Fruit fly (Drosophila melanogaster) whole organism, embryonic: Measurements from ENCODE around the gene CG15530.
A peak's percentile ranks its signal among the peaks of the same experiment; 100 is the strongest.

Source experiments
- B-H2 ChIP-seq: fragments of 200-800 bp; sonication (Bioruptor generic); optimal IDR thresholded peaks from 2 replicates; lab custom pipeline; 2018; ENCODE audit warnings: missing biosample characterization, mild to moderate bottlenecking, missing genetic modification characterization
- CG10431 ChIP-seq: fragments of 200-800 bp; sonication (Bioruptor generic); optimal IDR thresholded peaks from 3 replicates; lab custom pipeline; 2018; ENCODE audit warnings: missing biosample characterization, mild to moderate bottlenecking, missing genetic modification characterization
- CG11504 ChIP-seq: fragments of 200-800 bp; sonication (Bioruptor generic); optimal IDR thresholded peaks from 3 replicates; lab custom pipeline; 2019; ENCODE audit warnings: missing biosample characterization, mild to moderate bottlenecking, missing genetic modification characterization, moderate library complexity
- CG12391 ChIP-seq: fragments of 200-800 bp; sonication (Bioruptor generic); optimal IDR thresholded peaks from 3 replicates; lab custom pipeline; 2018; ENCODE audit warnings: missing biosample characterization, mild to moderate bottlenecking, missing genetic modification characterization, moderate library complexity
- CG12769 ChIP-seq: fragments of 200-800 bp; sonication (Bioruptor generic); optimal IDR thresholded peaks from 2 replicates; lab custom pipeline; 2019; ENCODE audit warnings: missing biosample characterization, mild to moderate bottlenecking, missing genetic modification characterization, moderate library complexity
- CG13287 ChIP-seq: fragments of 200-800 bp; sonication (Bioruptor generic); IDR thresholded peaks from 2 replicates; pipeline ENCODE4 v1.3.6; 2022; ENCODE audit warnings: missing biosample characterization, missing genetic modification characterization; ENCODE audit not compliant: partially characterized antibody
- CG14050 ChIP-seq: fragments of 200-800 bp; sonication (Bioruptor generic); IDR thresholded peaks from 3 replicates; pipeline ENCODE4 v1.3.6; 2022; ENCODE audit warnings: missing biosample characterization, missing genetic modification characterization
- CG15514 ChIP-seq: fragments of 200-800 bp; sonication (Bioruptor generic); optimal IDR thresholded peaks from 3 replicates; lab custom pipeline; 2017; ENCODE audit warnings: missing biosample characterization, missing genetic modification characterization, mild to moderate bottlenecking, moderate library complexity, missing genetic modification reagents
- CG1602 ChIP-seq: fragments of 200-800 bp; sonication (Bioruptor generic); optimal IDR thresholded peaks from 3 replicates; lab custom pipeline; 2016; ENCODE audit warnings: missing biosample characterization, missing genetic modification characterization
- CG3995 ChIP-seq: fragments of 200-800 bp; sonication (Bioruptor generic); optimal IDR thresholded peaks from 3 replicates; lab custom pipeline; 2016; ENCODE audit warnings: missing biosample characterization, missing genetic modification characterization
- CG4360 ChIP-seq: fragments of 200-800 bp; sonication (Bioruptor generic); IDR thresholded peaks from 2 replicates; pipeline ENCODE4 v1.3.6; 2022; ENCODE audit warnings: missing biosample characterization, missing genetic modification characterization
- CG4854 ChIP-seq: fragments of 200-800 bp; sonication (Bioruptor generic); optimal IDR thresholded peaks from 2 replicates; lab custom pipeline; 2016; ENCODE audit warnings: missing biosample characterization, missing genetic modification characterization, inconsistent platforms
- CG6175 ChIP-seq: fragments of 200-800 bp; sonication (Bioruptor generic); IDR thresholded peaks from 3 replicates; pipeline ENCODE4 v1.3.6; 2022; ENCODE audit warnings: missing biosample characterization, missing genetic modification characterization
- CG6254 ChIP-seq: fragments of 200-800 bp; sonication (Bioruptor generic); optimal IDR thresholded peaks from 3 replicates; lab custom pipeline; 2017; ENCODE audit warnings: mild to moderate bottlenecking, missing biosample characterization, missing genetic modification reagents, missing genetic modification characterization
- CG7271 ChIP-seq: fragments of 200-800 bp; sonication (Bioruptor generic); optimal IDR thresholded peaks from 2 replicates; lab custom pipeline; 2018; ENCODE audit warnings: missing biosample characterization, mild to moderate bottlenecking, missing genetic modification characterization, moderate library complexity
- CG8290 ChIP-seq, 3 experiments: fragments of 200-800 bp; sonication (Bioruptor generic); optimal IDR thresholded peaks; 2 replicates each; lab custom pipeline; 2016 to 2019; ENCODE audit warnings: missing biosample characterization in 3 of 3, missing genetic modification characterization in 3 of 3, mild to moderate bottlenecking in 2 of 3, moderate library complexity in 1 of 3
- Dbx ChIP-seq: fragments of 200-800 bp; sonication (Bioruptor generic); IDR thresholded peaks from 3 replicates; pipeline ENCODE4 v1.3.6; 2022; ENCODE audit warnings: missing biosample characterization, missing genetic modification characterization
- Dp ChIP-seq: fragments of 200-800 bp; sonication (Bioruptor generic); optimal IDR thresholded peaks from 2 replicates; lab custom pipeline; 2018; ENCODE audit warnings: missing biosample characterization, mild to moderate bottlenecking, missing genetic modification characterization, moderate library complexity
- E2f2 ChIP-seq: fragments of 200-800 bp; sonication (Bioruptor generic); IDR thresholded peaks from 2 replicates; pipeline ENCODE4 v1.3.6; 2022; ENCODE audit warnings: missing biosample characterization, missing genetic modification characterization
- Elba2 ChIP-seq: fragments of 200-800 bp; sonication (Bioruptor generic); optimal IDR thresholded peaks from 3 replicates; lab custom pipeline; 2016; ENCODE audit warnings: missing biosample characterization, missing genetic modification characterization
- Ets97D ChIP-seq: fragments of 200-800 bp; sonication (Bioruptor generic); optimal IDR thresholded peaks from 3 replicates; lab custom pipeline; 2016; ENCODE audit warnings: missing biosample characterization, missing genetic modification characterization
- Hr51 ChIP-seq, 2 experiments: fragments of 200-800 bp; sonication (Bioruptor generic); optimal IDR thresholded peaks; 2 replicates in 1 of 2; 3 replicates in 1 of 2; lab custom pipeline; 2016 to 2018; ENCODE audit warnings: missing biosample characterization in 2 of 2, missing genetic modification characterization in 2 of 2, mild to moderate bottlenecking in 1 of 2, moderate library complexity in 1 of 2
- Nf-YC ChIP-seq: fragments of 200-800 bp; optimal IDR thresholded peaks from 3 replicates; lab custom pipeline; 2019; ENCODE audit warnings: missing biosample characterization, mild to moderate bottlenecking, missing genetic modification characterization, moderate library complexity
- Sry-β ChIP-seq: fragments of 200-800 bp; sonication (Bioruptor generic); optimal IDR thresholded peaks from 2 replicates; lab custom pipeline; 2018; ENCODE audit warnings: missing biosample characterization, mild to moderate bottlenecking, missing genetic modification characterization, moderate library complexity
- Trl ChIP-seq, 3 experiments: fragments of >200 bp in 2 of 3; fragments of 200-800 bp in 1 of 3; sonication (Bioruptor generic) in 1 of 3; optimal IDR thresholded peaks; 2 replicates in 1 of 3; 3 replicates in 2 of 3; lab custom pipeline; 2016 to 2017; ENCODE audit warnings: missing biosample characterization in 1 of 3, missing genetic modification characterization in 1 of 3
- ac ChIP-seq: fragments of 200-800 bp; sonication (Bioruptor generic); optimal IDR thresholded peaks from 3 replicates; lab custom pipeline; 2017; ENCODE audit warnings: missing biosample characterization, mild to moderate bottlenecking, missing genetic modification characterization
- aop ChIP-seq: fragments of 200-800 bp; sonication (Bioruptor generic); IDR thresholded peaks from 2 replicates; pipeline ENCODE4 v1.3.6; 2022; ENCODE audit warnings: missing biosample characterization, missing genetic modification characterization
- cato ChIP-seq: fragments of 200-800 bp; sonication (Bioruptor generic); optimal IDR thresholded peaks from 2 replicates; lab custom pipeline; 2016; ENCODE audit warnings: missing biosample characterization, missing genetic modification characterization, borderline replicate concordance
- chinmo ChIP-seq: fragments of 200-800 bp; sonication (Bioruptor generic); IDR thresholded peaks from 4 replicates; pipeline ENCODE4 v1.3.6; 2022; ENCODE audit warnings: missing biosample characterization, missing genetic modification characterization; ENCODE audit not compliant: partially characterized antibody
- ci ChIP-seq: fragments of 200-800 bp; sonication (Bioruptor generic); IDR thresholded peaks from 3 replicates; pipeline ENCODE4 v1.3.6; 2022; ENCODE audit warnings: missing biosample characterization, missing genetic modification characterization
- crp ChIP-seq, 2 experiments: fragments of 200-800 bp; sonication (Bioruptor generic); optimal IDR thresholded peaks; 2 replicates in 1 of 2; 3 replicates in 1 of 2; lab custom pipeline; 2017; ENCODE audit warnings: missing biosample characterization in 2 of 2, missing genetic modification characterization in 2 of 2, mild to moderate bottlenecking in 1 of 2, moderate library complexity in 1 of 2
- cwo ChIP-seq: fragments of 200-800 bp; sonication (Bioruptor generic); optimal IDR thresholded peaks from 3 replicates; lab custom pipeline; 2017; ENCODE audit warnings: missing biosample characterization, missing genetic modification characterization, mild to moderate bottlenecking, moderate library complexity, missing genetic modification reagents
- gcm ChIP-seq: fragments of 200-800 bp; sonication (Bioruptor generic); optimal IDR thresholded peaks from 2 replicates; lab custom pipeline; 2019; ENCODE audit warnings: missing biosample characterization, mild to moderate bottlenecking, missing genetic modification characterization, moderate library complexity
- gcm2 ChIP-seq: fragments of 200-800 bp; sonication (Bioruptor generic); optimal IDR thresholded peaks from 2 replicates; lab custom pipeline; 2016; ENCODE audit warnings: missing biosample characterization, missing genetic modification characterization
- gro ChIP-seq: fragments of 200-800 bp; sonication (Bioruptor generic); optimal IDR thresholded peaks from 2 replicates; lab custom pipeline; 2016; ENCODE audit warnings: missing biosample characterization, missing genetic modification characterization
- lbe ChIP-seq: fragments of 200-800 bp; sonication (Bioruptor generic); optimal IDR thresholded peaks from 2 replicates; lab custom pipeline; 2016; ENCODE audit warnings: missing biosample characterization, mild to moderate bottlenecking, missing genetic modification characterization
- nau ChIP-seq: fragments of 200-800 bp; sonication (Bioruptor generic); optimal IDR thresholded peaks from 3 replicates; lab custom pipeline; 2017; ENCODE audit warnings: missing biosample characterization, mild to moderate bottlenecking, missing genetic modification characterization, missing genetic modification reagents
- pfk ChIP-seq: fragments of 200-800 bp; sonication (Bioruptor generic); optimal IDR thresholded peaks from 2 replicates; lab custom pipeline; 2018; ENCODE audit warnings: missing biosample characterization, mild to moderate bottlenecking, missing genetic modification characterization, moderate library complexity
- pita ChIP-seq: fragments of 200-800 bp; sonication (Bioruptor generic); optimal IDR thresholded peaks from 2 replicates; lab custom pipeline; 2017; ENCODE audit warnings: missing biosample characterization, mild to moderate bottlenecking, missing genetic modification characterization
- pzg ChIP-seq: fragments of 200-800 bp; sonication (Bioruptor generic); optimal IDR thresholded peaks from 3 replicates; lab custom pipeline; 2018; ENCODE audit warnings: missing biosample characterization, mild to moderate bottlenecking, missing genetic modification characterization, moderate library complexity
- salm ChIP-seq: fragments of 200-800 bp; sonication (Bioruptor generic); optimal IDR thresholded peaks from 2 replicates; lab custom pipeline; 2018; ENCODE audit warnings: missing biosample characterization, mild to moderate bottlenecking, missing genetic modification characterization
- scrt ChIP-seq: fragments of 200-800 bp; sonication (Bioruptor generic); optimal IDR thresholded peaks from 2 replicates; lab custom pipeline; 2018; ENCODE audit warnings: missing biosample characterization, mild to moderate bottlenecking, missing genetic modification characterization, moderate library complexity
- sens ChIP-seq: fragments of 200-800 bp; sonication (Bioruptor generic); peaks from one replicate; lab custom pipeline; 2016; ENCODE audit warnings: missing biosample characterization, missing genetic modification characterization
- sug ChIP-seq: fragments of 200-800 bp; optimal IDR thresholded peaks from 2 replicates; lab custom pipeline; 2019; ENCODE audit warnings: missing biosample characterization, mild to moderate bottlenecking, missing genetic modification characterization, moderate library complexity
- tup ChIP-seq: fragments of 200-800 bp; sonication (Bioruptor generic); optimal IDR thresholded peaks from 2 replicates; lab custom pipeline; 2016; ENCODE audit warnings: missing biosample characterization, mild to moderate bottlenecking, missing genetic modification characterization, moderate library complexity
- vvl ChIP-seq: fragments of 200-800 bp; sonication (Bioruptor generic); IDR thresholded peaks from 2 replicates; pipeline ENCODE4 v1.3.6; 2022; ENCODE audit warnings: missing biosample characterization, missing genetic modification characterization

Gene CG15530

dm6 chr3R:30204004-30204603 lies 26.4 kb downstream of the CG15530 start (continued):
- TF ChIP-seq gcm2 (GFP tag; lab: Kevin White, UChicago) (no peak), pita (GFP tag; lab: Kevin White, UChicago) (no peak), cato (GFP tag; lab: Kevin White, UChicago) (no peak), CG14050 (GFP tag; lab: Robert Waterston, UW) (no peak), gro (GFP tag; lab: Kevin White, UChicago) (no peak), scrt (GFP tag; lab: Kevin White, UChicago) (no peak), CG4360 (0 out of 2 replicates have a peak, but pooled peaks have one; percentile 7), Elba2 (GFP tag; lab: Kevin White, UChicago) (no peak), CG6175 (no peak), tup (GFP tag; lab: Kevin White, UChicago) (no peak), ac (GFP tag; lab: Kevin White, UChicago) (no peak), Trl (optimal IDR thresholded peaks at IDR 0.05; lab: Kevin White, UChicago) (peak in 1 of 2 experiments; percentile 51), Trl (GFP tag; optimal IDR thresholded peaks at IDR 0.05; lab: Kevin White, UChicago) (no peak), crp (GFP tag; optimal IDR thresholded peaks at IDR 0.05; lab: Kevin White, UChicago) (no peak), Ets97D (GFP tag; lab: Kevin White, UChicago) (no peak), aop (GFP tag; lab: Robert Waterston, UW) (no peak), gcm (GFP tag; lab: Kevin White, UChicago) (no peak), CG12391 (tag; lab: Kevin White, UChicago) (no peak)

dm6 chr3R:30205946-30206345 lies 28.3 kb downstream of the CG15530 start:
- TF ChIP-seq sug (tag; lab: Kevin White, UChicago) (peak; percentile 13), chinmo (GFP tag; lab: Robert Waterston, UW) (peak; percentile 29; the same call in 1 of the 4 replicates), CG12769 (tag; lab: Kevin White, UChicago) (peak; percentile 6), pzg (peak; percentile 19), CG11504 (peak; percentile 72), CG7271 (no peak), salm (tag; lab: Kevin White, UChicago) (no peak), Dbx (GFP tag; lab: Robert Waterston, UW) (peak; percentile 44; the same call in 1 of the 3 replicates), sens (peak; percentile 12), gcm (GFP tag; lab: Kevin White, UChicago) (no peak), CG8290 (GFP tag; optimal IDR thresholded peaks at IDR 0.05; lab: Kevin White, UChicago) (no peak), CG8290 (tag; optimal IDR thresholded peaks at IDR 0.05; lab: Kevin White, UChicago) (peak in 1 of 2 experiments; percentile 11), pfk (GFP tag; lab: Kevin White, UChicago) (no peak), Nf-YC (tag; lab: Kevin White, UChicago) (peak; percentile 18), CG6254 (GFP tag; lab: Kevin White, UChicago) (peak; percentile 98), nau (GFP tag; lab: Kevin White, UChicago) (peak; percentile 2), vvl (peak; percentile 35; the same call in 1 of the 2 replicates), Dp (GFP tag; lab: Kevin White, UChicago) (peak; percentile 75), Sry-β (GFP tag; lab: Kevin White, UChicago) (no peak), E2f2 (peak; percentile 90), lbe (peak; percentile 48), CG4854 (no peak), Hr51 (GFP tag; optimal IDR thresholded peaks at IDR 0.05; lab: Kevin White, UChicago) (peak in 1 of 2 experiments; percentile 54), CG10431 (GFP tag; lab: Kevin White, UChicago) (peak; percentile 99), CG13287 (GFP tag; lab: Robert Waterston, UW) (peak; percentile 5; the same call in 1 of the 2 replicates), ci (peak; percentile 18; the same call in 1 of the 3 replicates), cwo (GFP tag; lab: Kevin White, UChicago) (peak; percentile 73), CG3995 (GFP tag; lab: Kevin White, UChicago) (peak; percentile 69), B-H2 (peak; percentile 1), CG15514 (peak; percentile 71), CG1602 (no peak)
